Worm (Caenorhabditis elegans): ENCODE measurements around the gene sra-12.

ce11 chrII:10894996-10895395 is 9.3 kb downstream of the sra-12 start, which contains the start of gene sra-10:
- TF ChIP-seq zag-1 (tag; optimal IDR thresholded peaks at IDR 0.05) (no peak), dmd-4 (tag; optimal IDR thresholded peaks at IDR 0.05) (no peak), skn-1 (tag; optimal IDR thresholded peaks at IDR 0.05) (no peak), unc-62 (GFP tag; optimal IDR thresholded peaks at IDR 0.05) (no peak), fos-1 (tag; optimal IDR thresholded peaks at IDR 0.05) (no peak), ceh-82 (tag; optimal IDR thresholded peaks at IDR 0.05) (no peak), egl-27 (tag; optimal IDR thresholded peaks at IDR 0.05) (no peak), elt-3 (tag; optimal IDR thresholded peaks at IDR 0.05) (no peak), nhr-237 (tag; optimal IDR thresholded peaks at IDR 0.05) (no peak), R02D3.7 (tag; optimal IDR thresholded peaks at IDR 0.05) (no peak)

Measured in whole organism, L2 larva.